Fruit fly (Drosophila melanogaster) whole organism, embryonic: ENCODE measurements around the gene Dph3.
A peak's percentile ranks its signal among the peaks of the same experiment; 100 is the strongest.

Experiments used
- BtbVII ChIP-seq: fragments of 200-800 bp; sonication (Bioruptor generic); optimal IDR thresholded peaks from 3 replicates; lab custom pipeline; 2017; ENCODE audit warnings: missing biosample characterization, mild to moderate bottlenecking, missing genetic modification characterization
- CG10147 ChIP-seq: fragments of 200-800 bp; sonication (Bioruptor generic); optimal IDR thresholded peaks from 2 replicates; lab custom pipeline; 2019; ENCODE audit warnings: missing biosample characterization, mild to moderate bottlenecking, missing genetic modification characterization, moderate library complexity
- CG10654 ChIP-seq: fragments of 200-800 bp; sonication (Bioruptor generic); optimal IDR thresholded peaks from 2 replicates; lab custom pipeline; 2016; ENCODE audit warnings: missing biosample characterization, missing genetic modification characterization
- CG11504 ChIP-seq: fragments of 200-800 bp; sonication (Bioruptor generic); optimal IDR thresholded peaks from 3 replicates; lab custom pipeline; 2019; ENCODE audit warnings: missing biosample characterization, mild to moderate bottlenecking, missing genetic modification characterization, moderate library complexity
- CG11695 ChIP-seq: fragments of 200-800 bp; sonication (Bioruptor generic); IDR thresholded peaks from 3 replicates; pipeline ENCODE4 v1.3.6; 2022; ENCODE audit warnings: missing biosample characterization, missing genetic modification characterization
- CG1233 ChIP-seq: fragments of 200-800 bp; sonication (Bioruptor generic); optimal IDR thresholded peaks from 4 replicates; lab custom pipeline; 2018; ENCODE audit warnings: missing biosample characterization, mild to moderate bottlenecking, missing genetic modification characterization
- CG14965 ChIP-seq: fragments of 200-800 bp; sonication (Bioruptor generic); optimal IDR thresholded peaks from 2 replicates; lab custom pipeline; 2016; ENCODE audit warnings: missing biosample characterization, missing genetic modification characterization, borderline replicate concordance
- CG15479 ChIP-seq: fragments of 200-800 bp; sonication (Bioruptor generic); optimal IDR thresholded peaks from 3 replicates; lab custom pipeline; 2019; ENCODE audit warnings: missing biosample characterization, mild to moderate bottlenecking, missing genetic modification characterization, moderate library complexity
- CG15514 ChIP-seq: fragments of 200-800 bp; sonication (Bioruptor generic); optimal IDR thresholded peaks from 3 replicates; lab custom pipeline; 2017; ENCODE audit warnings: missing biosample characterization, missing genetic modification characterization, mild to moderate bottlenecking, moderate library complexity, missing genetic modification reagents
- CG17359 ChIP-seq: fragments of 200-800 bp; sonication (Bioruptor generic); optimal IDR thresholded peaks from 3 replicates; lab custom pipeline; 2018; ENCODE audit warnings: missing biosample characterization, mild to moderate bottlenecking, missing genetic modification characterization, moderate library complexity
- CG18476 ChIP-seq: fragments of 200-800 bp; sonication (Bioruptor generic); optimal IDR thresholded peaks from 2 replicates; lab custom pipeline; 2016; ENCODE audit warnings: missing biosample characterization, mild to moderate bottlenecking, missing genetic modification characterization
- CG2120 ChIP-seq: fragments of 200-800 bp; sonication (Bioruptor generic); optimal IDR thresholded peaks from 3 replicates; lab custom pipeline; 2016; ENCODE audit warnings: missing biosample characterization, missing genetic modification characterization
- CG32772 ChIP-seq: fragments of 200-800 bp; sonication (Bioruptor generic); IDR thresholded peaks from 2 replicates; pipeline ENCODE4 v1.3.6; 2022; ENCODE audit warnings: missing biosample characterization, missing genetic modification characterization
- CG3281 ChIP-seq: fragments of 200-800 bp; sonication (Bioruptor generic); optimal IDR thresholded peaks from 3 replicates; lab custom pipeline; 2017; ENCODE audit warnings: missing biosample characterization, mild to moderate bottlenecking, missing genetic modification characterization
- CG6272 ChIP-seq: fragments of 200-800 bp; sonication (Bioruptor generic); IDR thresholded peaks from 2 replicates; pipeline ENCODE4 v1.3.6; 2022; ENCODE audit warnings: missing biosample characterization, missing genetic modification characterization
- CG6791 ChIP-seq: fragments of 200-800 bp; sonication (Bioruptor generic); IDR thresholded peaks from 3 replicates; pipeline ENCODE4 v1.3.6; 2022; ENCODE audit warnings: missing biosample characterization, missing genetic modification characterization; ENCODE audit not compliant: partially characterized antibody
- CG7271 ChIP-seq: fragments of 200-800 bp; sonication (Bioruptor generic); optimal IDR thresholded peaks from 2 replicates; lab custom pipeline; 2018; ENCODE audit warnings: missing biosample characterization, mild to moderate bottlenecking, missing genetic modification characterization, moderate library complexity
- CG7839 ChIP-seq: fragments of 200-800 bp; sonication (Bioruptor generic); optimal IDR thresholded peaks from 3 replicates; lab custom pipeline; 2018; ENCODE audit warnings: missing biosample characterization, mild to moderate bottlenecking, missing genetic modification characterization, moderate library complexity
- CG9215 ChIP-seq: fragments of 200-800 bp; sonication (Bioruptor generic); IDR thresholded peaks from 2 replicates; pipeline ENCODE4 v1.3.6; 2022; ENCODE audit warnings: missing biosample characterization, missing genetic modification characterization
- Doc2 ChIP-seq: fragments of 200-800 bp; sonication (Bioruptor generic); IDR thresholded peaks from 2 replicates; pipeline ENCODE4 v1.3.6; 2022; ENCODE audit warnings: missing biosample characterization, missing genetic modification characterization
- H2.0 ChIP-seq: fragments of 200-800 bp; sonication (Bioruptor generic); IDR thresholded peaks from 2 replicates; pipeline ENCODE4 v1.3.6; 2022; ENCODE audit warnings: missing biosample characterization, missing genetic modification characterization
- HLH3B ChIP-seq: fragments of 200-800 bp; sonication (Bioruptor generic); IDR thresholded peaks from 2 replicates; pipeline ENCODE4 v1.3.6; 2022; ENCODE audit warnings: missing biosample characterization, missing genetic modification characterization
- Hr3 ChIP-seq: fragments of 200-800 bp; sonication (Bioruptor generic); optimal IDR thresholded peaks from 3 replicates; lab custom pipeline; 2016; ENCODE audit warnings: missing biosample characterization, missing genetic modification characterization
- Pdp1 ChIP-seq, 2 experiments: fragments of 200-800 bp; sonication (Bioruptor generic); optimal IDR thresholded peaks; 3 replicates each; lab custom pipeline; 2016; ENCODE audit warnings: missing biosample characterization in 2 of 2, missing genetic modification characterization in 2 of 2, mild to moderate bottlenecking in 1 of 2, moderate library complexity in 1 of 2
- Sry-δ ChIP-seq: fragments of 200-800 bp; sonication (Bioruptor generic); optimal IDR thresholded peaks from 2 replicates; lab custom pipeline; 2016; ENCODE audit warnings: missing biosample characterization, missing genetic modification characterization
- Taf1 ChIP-seq: fragments of 200-800 bp; sonication (Bioruptor generic); IDR thresholded peaks from 2 replicates; pipeline ENCODE4 v1.3.6; 2022; ENCODE audit warnings: missing biosample characterization, missing genetic modification characterization
- al ChIP-seq: fragments of 200-800 bp; sonication (Bioruptor generic); IDR thresholded peaks from 2 replicates; pipeline ENCODE4 v1.3.6; 2022; ENCODE audit warnings: missing biosample characterization, missing genetic modification characterization
- cad ChIP-seq: fragments of >200 bp; optimal IDR thresholded peaks from 2 replicates; lab custom pipeline; 2017; ENCODE audit warnings: missing biosample characterization, missing genetic modification characterization
- caup ChIP-seq: fragments of 200-800 bp; sonication (Bioruptor generic); optimal IDR thresholded peaks from 3 replicates; lab custom pipeline; 2017; ENCODE audit warnings: missing biosample characterization, mild to moderate bottlenecking, missing genetic modification characterization, moderate library complexity; ENCODE audit not compliant: severe bottlenecking
- chm ChIP-seq: fragments of 200-800 bp; sonication (Bioruptor generic); IDR thresholded peaks from 2 replicates; pipeline ENCODE4 v1.3.6; 2022; ENCODE audit warnings: missing biosample characterization, missing genetic modification characterization
- da ChIP-seq: fragments of 200-800 bp; sonication (Bioruptor generic); optimal IDR thresholded peaks from 2 replicates; lab custom pipeline; 2016; ENCODE audit warnings: missing biosample characterization, missing genetic modification characterization
- dmrt11E ChIP-seq: fragments of 200-800 bp; sonication (Bioruptor generic); optimal IDR thresholded peaks from 3 replicates; lab custom pipeline; 2018; ENCODE audit warnings: missing biosample characterization, mild to moderate bottlenecking, missing genetic modification characterization, moderate library complexity
- esg ChIP-seq: fragments of 200-800 bp; sonication (Bioruptor generic); conservative IDR thresholded peaks from 2 replicates; pipeline ENCODE4 v1.3.6; 2022; ENCODE audit warnings: missing biosample characterization, missing genetic modification characterization
- exex ChIP-seq: fragments of 200-800 bp; sonication (Bioruptor generic); optimal IDR thresholded peaks from 4 replicates; lab custom pipeline; 2018; ENCODE audit warnings: missing biosample characterization, mild to moderate bottlenecking, missing genetic modification characterization, moderate library complexity
- fd3F ChIP-seq: fragments of 200-800 bp; sonication (Bioruptor generic); optimal IDR thresholded peaks from 2 replicates; lab custom pipeline; 2018; ENCODE audit warnings: missing biosample characterization, mild to moderate bottlenecking, missing genetic modification characterization, moderate library complexity
- ftz-f1 ChIP-seq: fragments of 200-800 bp; sonication (Bioruptor generic); optimal IDR thresholded peaks from 2 replicates; lab custom pipeline; 2016; ENCODE audit warnings: missing biosample characterization, missing genetic modification characterization
- luna ChIP-seq: fragments of 200-800 bp; sonication (Bioruptor generic); optimal IDR thresholded peaks from 2 replicates; lab custom pipeline; 2016; ENCODE audit warnings: missing biosample characterization, missing genetic modification characterization
- rib ChIP-seq: fragments of 200-800 bp; sonication (Bioruptor generic); IDR thresholded peaks from 2 replicates; pipeline ENCODE4 v1.3.6; 2022; ENCODE audit warnings: missing biosample characterization, missing genetic modification characterization
- sc ChIP-seq, 3 experiments: fragments of >200 bp in 2 of 3; fragments of 200-800 bp in 1 of 3; sonication (Bioruptor generic) in 1 of 3; optimal IDR thresholded peaks; 2 replicates in 2 of 3; 3 replicates in 1 of 3; lab custom pipeline; 2017; ENCODE audit warnings: mild to moderate bottlenecking in 1 of 3, missing biosample characterization in 1 of 3, missing genetic modification characterization in 1 of 3, missing genetic modification reagents in 1 of 3
- schlank ChIP-seq: fragments of 200-800 bp; sonication (Bioruptor generic); optimal IDR thresholded peaks from 2 replicates; lab custom pipeline; 2018; ENCODE audit warnings: missing biosample characterization, mild to moderate bottlenecking, missing genetic modification characterization
- sens ChIP-seq: fragments of 200-800 bp; sonication (Bioruptor generic); peaks from one replicate; lab custom pipeline; 2016; ENCODE audit warnings: missing biosample characterization, missing genetic modification characterization
- seq ChIP-seq: fragments of 200-800 bp; sonication (Bioruptor generic); IDR thresholded peaks from 2 replicates; pipeline ENCODE4 v1.3.6; 2022; ENCODE audit warnings: missing biosample characterization, missing genetic modification characterization
- sim ChIP-seq: fragments of 200-800 bp; sonication (Bioruptor generic); IDR thresholded peaks from 2 replicates; pipeline ENCODE4 v1.3.6; 2022; ENCODE audit warnings: missing biosample characterization, missing genetic modification characterization
- slp2 ChIP-seq: fragments of 200-800 bp; sonication (Bioruptor generic); optimal IDR thresholded peaks from 2 replicates; lab custom pipeline; 2016; ENCODE audit warnings: missing biosample characterization, missing genetic modification characterization
- tio ChIP-seq: fragments of 200-800 bp; sonication (Bioruptor generic); optimal IDR thresholded peaks from 2 replicates; lab custom pipeline; 2017; ENCODE audit warnings: missing biosample characterization, missing genetic modification characterization, inconsistent platforms
- trem ChIP-seq: fragments of 200-800 bp; optimal IDR thresholded peaks from 3 replicates; lab custom pipeline; 2019; ENCODE audit warnings: missing biosample characterization, mild to moderate bottlenecking, missing genetic modification characterization, moderate library complexity
- ttk ChIP-seq: fragments of 200-800 bp; sonication (Bioruptor generic); IDR thresholded peaks from 2 replicates; pipeline ENCODE4 v2.1.2; 2022; ENCODE audit warnings: missing biosample characterization, missing genetic modification characterization
- twi ChIP-seq: fragments of 200-800 bp; optimal IDR thresholded peaks from 2 replicates; lab custom pipeline; 2019; ENCODE audit warnings: missing biosample characterization, mild to moderate bottlenecking, missing genetic modification characterization, moderate library complexity
- usp ChIP-seq: fragments of >200 bp; optimal IDR thresholded peaks from 2 replicates; lab custom pipeline; 2017; ENCODE audit warnings: missing biosample characterization, missing genetic modification characterization
- vvl ChIP-seq: fragments of 200-800 bp; sonication (Bioruptor generic); IDR thresholded peaks from 2 replicates; pipeline ENCODE4 v1.3.6; 2022; ENCODE audit warnings: missing biosample characterization, missing genetic modification characterization

Dph3 gene

DNA sequence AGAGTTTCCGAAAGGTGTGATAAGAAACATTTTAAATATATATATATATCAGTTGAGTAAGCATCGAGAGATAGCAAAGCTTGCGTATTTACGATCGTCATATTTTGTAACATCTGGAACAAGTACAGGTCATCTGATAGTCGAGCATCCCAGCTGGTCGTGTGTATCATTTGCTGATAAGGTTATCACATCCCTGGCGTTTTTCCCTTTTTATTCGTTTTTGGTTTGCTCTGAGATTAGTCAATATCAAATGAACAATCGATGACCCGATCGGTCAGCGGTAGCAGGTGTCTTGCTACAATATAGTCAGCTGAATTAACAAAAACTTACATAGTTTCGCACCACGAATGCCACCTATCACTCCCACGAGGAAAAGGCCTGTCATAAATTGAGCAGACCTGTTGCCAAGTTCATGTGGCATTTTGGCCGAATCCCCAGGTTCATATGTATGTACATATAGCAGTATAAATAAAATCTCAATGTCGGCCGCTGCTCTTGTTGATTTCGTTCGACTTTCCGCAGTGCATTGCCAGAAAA is 30.8 kb upstream of the Dph3 start (continued):
- TF ChIP-seq Hr3 (peak; percentile 41), CG14965 (GFP tag; lab: Kevin White, UChicago) (no peak), CG7271 (tag; lab: Kevin White, UChicago) (no peak), CG11504 (tag; lab: Kevin White, UChicago) (peak; percentile 76), CG6272 (GFP tag; lab: Robert Waterston, UW) (no peak), vvl (GFP tag; lab: Robert Waterston, UW) (peak; percentile 68), H2.0 (GFP tag; lab: Robert Waterston, UW) (peak; percentile 47), seq (GFP tag; lab: Robert Waterston, UW) (peak; percentile 48; the same call in 1 of the 2 replicates), ttk (GFP tag; lab: Robert Waterston, UW) (peak; percentile 52), chm (GFP tag; lab: Robert Waterston, UW) (no peak), esg (GFP tag; lab: Robert Waterston, UW) (peak; percentile 62), CG32772 (0 out of 2 replicates have a peak, but pooled peaks have one; percentile 32), sc (optimal IDR thresholded peaks at IDR 0.05; lab: Kevin White, UChicago) (no peak), sc (GFP tag; optimal IDR thresholded peaks at IDR 0.05; lab: Kevin White, UChicago) (peak; percentile 18), luna (GFP tag; lab: Kevin White, UChicago) (no peak), HLH3B (GFP tag; lab: Robert Waterston, UW) (peak; percentile 50), CG18476 (GFP tag; lab: Kevin White, UChicago) (peak; percentile 37), CG9215 (GFP tag; lab: Robert Waterston, UW) (peak; percentile 41; the same call in 1 of the 2 replicates), usp (GFP tag; lab: Kevin White, UChicago) (no peak), twi (tag; lab: Kevin White, UChicago) (no peak), CG2120 (GFP tag; lab: Kevin White, UChicago) (peak; percentile 81), fd3F (peak; percentile 15), slp2 (GFP tag; lab: Kevin White, UChicago) (no peak), caup (GFP tag; lab: Kevin White, UChicago) (peak; percentile 43), tio (peak; percentile 55), CG15514 (peak; percentile 54), cad (GFP tag; lab: Kevin White, UChicago) (no peak), sens (no peak), CG7839 (tag; lab: Kevin White, UChicago) (peak; percentile 79), rib (GFP tag; lab: Robert Waterston, UW) (no peak), CG10654 (GFP tag; lab: Kevin White, UChicago) (peak; percentile 46), da (no peak), BtbVII (GFP tag; lab: Kevin White, UChicago) (peak; percentile 9), CG10147 (GFP tag; lab: Kevin White, UChicago) (peak; percentile 31), CG11695 (GFP tag; lab: Robert Waterston, UW) (peak; percentile 52; the same call in 1 of the 3 replicates), ftz-f1 (GFP tag; lab: Kevin White, UChicago) (no peak), exex (tag; lab: Kevin White, UChicago) (peak; percentile 65), Doc2 (GFP tag; lab: Robert Waterston, UW) (no peak), Pdp1 (GFP tag; optimal IDR thresholded peaks at IDR 0.05; lab: Kevin White, UChicago) (peak in 1 of 2 experiments; percentile 66), CG1233 (GFP tag; lab: Kevin White, UChicago) (peak; percentile 58), dmrt11E (tag; lab: Kevin White, UChicago) (no peak), sim (no peak), CG6791 (GFP tag; lab: Robert Waterston, UW) (no peak), al (GFP tag; lab: Robert Waterston, UW) (peak; percentile 64; the same call in 1 of the 2 replicates), Sry-δ (GFP tag; lab: Kevin White, UChicago) (no peak), trem (no peak), Taf1 (no peak), CG17359 (tag; lab: Kevin White, UChicago) (peak; percentile 55), CG15479 (GFP tag; lab: Kevin White, UChicago) (no peak), CG3281 (GFP tag; lab: Kevin White, UChicago) (peak; percentile 63), schlank (peak; percentile 4)
